Fruit fly (Drosophila melanogaster): ENCODE measurements around the gene Spn88Eb.

Gene Spn88Eb

dm6 chr3R:15208712-15209499 is at the start of gene Spn88Eb, which contains the start of gene Mau2:
Spn88Eb (minus strand) TSS chr3R:15208762.
Mau2 (plus strand) TSS chr3R:15209204.
- TF ChIP-seq ttk (optimal IDR thresholded peaks at IDR 0.05) (no peak), Sin3A (optimal IDR thresholded peaks at IDR 0.05) (no peak), psq (optimal IDR thresholded peaks at IDR 0.05) (no peak)

DNA sequence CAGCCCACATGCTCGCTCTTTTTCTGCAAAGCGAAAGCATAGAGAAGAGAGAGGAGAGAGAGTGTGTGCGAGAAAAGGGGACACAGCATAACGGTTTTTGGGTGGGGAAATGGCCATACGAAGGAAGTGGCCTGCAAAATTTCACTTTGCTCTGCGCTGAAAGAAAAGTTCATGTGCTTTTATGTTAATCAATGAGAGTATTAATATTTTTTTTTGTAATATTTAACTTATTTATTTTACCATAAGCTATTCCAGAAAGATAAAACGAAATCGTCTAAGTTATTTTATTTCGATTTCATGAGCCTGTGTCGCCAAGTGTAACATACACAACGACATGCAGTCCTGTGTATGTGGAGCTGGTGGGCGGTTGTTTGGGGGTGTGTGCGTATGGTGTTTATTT is 41.9 kb upstream of the Spn88Eb start:
- TF ChIP-seq insv (optimal IDR thresholded peaks at IDR 0.05) (no peak), h (optimal IDR thresholded peaks at IDR 0.05) (no peak), psq (optimal IDR thresholded peaks at IDR 0.05) (no peak), Myc (optimal IDR thresholded peaks at IDR 0.05) (no peak), ttk (optimal IDR thresholded peaks at IDR 0.05) (no peak), Sin3A (optimal IDR thresholded peaks at IDR 0.05) (no peak)

DNA sequence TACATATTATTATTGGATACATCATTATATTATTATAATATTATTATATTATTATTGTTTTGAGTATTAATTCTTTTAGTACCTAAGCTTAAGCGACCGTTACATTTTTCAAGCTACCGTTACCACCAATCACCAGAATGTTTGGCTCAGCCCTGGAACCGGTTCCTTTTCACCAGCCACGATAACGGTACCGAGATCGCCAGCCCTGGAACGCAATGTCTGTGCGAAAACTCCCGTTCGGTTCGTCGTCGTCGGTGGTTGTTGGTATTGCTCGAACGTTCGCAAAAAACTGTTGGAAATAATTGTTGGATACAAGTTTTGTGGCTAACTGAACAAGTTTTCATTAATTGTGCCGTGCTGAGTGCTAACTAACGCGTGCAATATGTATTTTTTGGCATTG is 41.2 kb upstream of the Spn88Eb start, which contains the start of gene CG42404:
CG42404 (plus strand) TSS at position 360 of the 400 bp plus-strand sequence.
- TF ChIP-seq ttk (optimal IDR thresholded peaks at IDR 0.05) (no peak), insv (optimal IDR thresholded peaks at IDR 0.05) (no peak), psq (optimal IDR thresholded peaks at IDR 0.05) (no peak), Sin3A (optimal IDR thresholded peaks at IDR 0.05) (no peak), Myc (optimal IDR thresholded peaks at IDR 0.05) (no peak), h (optimal IDR thresholded peaks at IDR 0.05) (no peak)

- no peak for TF ChIP-seq Sin3A (optimal IDR thresholded peaks at IDR 0.05)
- no peak for TF ChIP-seq ttk (optimal IDR thresholded peaks at IDR 0.05)
- TF ChIP-seq h (optimal IDR thresholded peaks at IDR 0.05), result no peak
Observed at dm6 chr3R:15249037-15249436, 40.5 kb upstream of the Spn88Eb start, which contains the start of gene Amt. Amt (minus strand) TSS chr3R:15249137.

DNA sequence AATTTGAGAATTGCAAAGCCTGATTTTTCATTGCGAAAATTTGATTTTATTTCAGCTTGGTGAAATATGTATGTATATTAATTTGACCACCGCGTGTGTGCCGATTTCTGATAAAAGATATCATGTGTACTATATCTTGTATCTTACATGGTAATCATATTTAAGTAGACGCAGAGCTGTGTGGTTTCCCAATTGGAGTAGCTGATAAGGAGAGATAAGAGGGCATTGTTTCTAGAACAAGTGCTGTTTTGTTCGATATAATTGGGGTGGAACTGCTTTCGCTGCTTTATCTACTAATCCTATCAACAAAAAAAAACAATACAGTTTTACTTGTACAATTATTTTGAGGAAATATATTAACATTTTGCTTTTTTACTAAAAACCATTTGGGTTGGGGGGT is 38.0 kb upstream of the Spn88Eb start:
- TF ChIP-seq Sin3A (optimal IDR thresholded peaks at IDR 0.05) (no peak), ttk (optimal IDR thresholded peaks at IDR 0.05) (no peak), h (optimal IDR thresholded peaks at IDR 0.05) (no peak), psq (optimal IDR thresholded peaks at IDR 0.05) (no peak), Myc (optimal IDR thresholded peaks at IDR 0.05) (no peak), insv (optimal IDR thresholded peaks at IDR 0.05) (no peak)

DNA sequence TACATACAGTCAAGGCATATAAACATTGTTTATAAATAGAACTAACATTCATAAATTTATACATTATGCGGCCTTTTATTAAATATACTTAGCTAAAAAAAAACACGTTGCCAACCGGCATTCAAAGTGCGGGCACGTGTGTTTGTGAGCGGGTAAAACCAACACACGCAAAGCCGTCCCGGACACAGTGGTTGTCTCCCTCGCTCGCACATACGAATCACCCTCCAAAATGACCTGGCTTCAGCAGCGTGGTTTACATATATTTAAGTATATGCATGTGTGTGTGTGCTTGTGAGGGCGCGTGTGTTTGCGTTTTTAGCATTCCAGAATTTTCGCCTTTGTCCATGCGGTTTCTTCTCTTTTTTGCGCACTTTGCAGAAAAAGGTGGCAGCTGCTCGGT is 34.9 kb upstream of the Spn88Eb start:
- TF ChIP-seq insv (optimal IDR thresholded peaks at IDR 0.05), result no peak
- TF ChIP-seq psq (optimal IDR thresholded peaks at IDR 0.05), result no peak
- TF ChIP-seq Sin3A (optimal IDR thresholded peaks at IDR 0.05), result no peak
- TF ChIP-seq h (optimal IDR thresholded peaks at IDR 0.05), result no peak
- no peak for TF ChIP-seq Myc (optimal IDR thresholded peaks at IDR 0.05)
- no peak for TF ChIP-seq ttk (optimal IDR thresholded peaks at IDR 0.05)

- no peak for TF ChIP-seq psq (optimal IDR thresholded peaks at IDR 0.05)
- TF ChIP-seq h (optimal IDR thresholded peaks at IDR 0.05), result no peak
- TF ChIP-seq ttk (optimal IDR thresholded peaks at IDR 0.05), result no peak
- TF ChIP-seq Myc (optimal IDR thresholded peaks at IDR 0.05), result no peak
- TF ChIP-seq Sin3A (optimal IDR thresholded peaks at IDR 0.05), result no peak
- TF ChIP-seq insv (optimal IDR thresholded peaks at IDR 0.05), result no peak
Observed at dm6 chr3R:15243046-15243356, 34.4 kb upstream of the Spn88Eb start.

DNA sequence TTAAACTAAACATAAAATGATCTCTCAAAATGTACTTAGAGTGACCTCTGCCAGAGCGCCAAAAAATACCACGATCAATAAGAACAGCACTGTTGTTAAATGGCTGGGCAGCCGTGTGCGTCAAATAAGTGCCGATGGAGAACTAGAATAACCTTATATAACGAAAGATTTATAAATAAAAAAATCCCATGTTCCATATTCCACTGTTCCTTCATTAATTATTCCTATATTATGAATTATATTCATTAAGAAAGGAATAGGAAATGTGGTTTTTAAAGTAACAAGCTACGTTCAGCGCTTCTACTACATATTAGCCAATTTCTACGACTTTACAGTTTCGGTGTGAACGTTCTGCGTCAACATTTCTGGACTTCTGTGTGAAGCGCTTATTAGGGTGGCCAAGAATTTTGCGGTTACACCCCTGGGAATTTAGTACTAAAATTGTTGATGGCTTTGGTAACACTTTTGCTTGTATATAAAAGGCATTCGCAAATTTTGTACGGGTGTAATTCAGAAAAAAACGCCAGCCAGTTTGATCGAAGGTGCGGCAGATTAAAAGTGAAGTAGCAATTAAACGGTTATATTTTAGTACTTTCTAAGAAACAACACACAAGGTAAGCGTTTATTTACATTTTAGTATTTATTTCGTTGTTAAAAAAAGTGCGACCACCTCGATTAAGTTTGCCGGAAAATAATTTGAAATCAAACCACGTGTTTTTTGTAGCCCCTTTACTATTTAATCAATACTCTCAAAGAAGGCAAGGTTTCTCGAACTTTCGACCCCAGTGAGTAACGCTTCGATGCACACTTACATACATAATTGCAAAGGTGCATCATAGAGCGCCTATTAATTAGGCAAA is 33.9 kb upstream of the Spn88Eb start, which contains the start of the genes tefu and Hsc70-4:
tefu (minus strand) TSS at position 51 of the 860 bp plus-strand sequence.
Hsc70-4 (plus strand) TSS at position 502 of the 860 bp plus-strand sequence.
- TF ChIP-seq Myc (optimal IDR thresholded peaks at IDR 0.05), result no peak
- TF ChIP-seq insv (optimal IDR thresholded peaks at IDR 0.05), result no peak
- no peak for TF ChIP-seq Sin3A (optimal IDR thresholded peaks at IDR 0.05)
- no peak for TF ChIP-seq psq (optimal IDR thresholded peaks at IDR 0.05)
- TF ChIP-seq ttk (optimal IDR thresholded peaks at IDR 0.05), result no peak
- no peak for TF ChIP-seq h (optimal IDR thresholded peaks at IDR 0.05)

- TF ChIP-seq insv (optimal IDR thresholded peaks at IDR 0.05), result no peak
- no peak for TF ChIP-seq Sin3A (optimal IDR thresholded peaks at IDR 0.05)
- TF ChIP-seq ttk (optimal IDR thresholded peaks at IDR 0.05), result no peak
- TF ChIP-seq psq (optimal IDR thresholded peaks at IDR 0.05), result no peak
- TF ChIP-seq h (optimal IDR thresholded peaks at IDR 0.05), result no peak
- no peak for TF ChIP-seq Myc (optimal IDR thresholded peaks at IDR 0.05)
Observed at dm6 chr3R:15231635-15232138, 23.1 kb upstream of the Spn88Eb start.

dm6 chr3R:15230285-15230684 is 21.7 kb upstream of the Spn88Eb start, which contains the start of gene CG34316:
CG34316 (plus strand) TSS chr3R:15230585.
- TF ChIP-seq Myc (optimal IDR thresholded peaks at IDR 0.05) (no peak), ttk (optimal IDR thresholded peaks at IDR 0.05) (no peak), Sin3A (optimal IDR thresholded peaks at IDR 0.05) (no peak), insv (optimal IDR thresholded peaks at IDR 0.05) (no peak)

DNA sequence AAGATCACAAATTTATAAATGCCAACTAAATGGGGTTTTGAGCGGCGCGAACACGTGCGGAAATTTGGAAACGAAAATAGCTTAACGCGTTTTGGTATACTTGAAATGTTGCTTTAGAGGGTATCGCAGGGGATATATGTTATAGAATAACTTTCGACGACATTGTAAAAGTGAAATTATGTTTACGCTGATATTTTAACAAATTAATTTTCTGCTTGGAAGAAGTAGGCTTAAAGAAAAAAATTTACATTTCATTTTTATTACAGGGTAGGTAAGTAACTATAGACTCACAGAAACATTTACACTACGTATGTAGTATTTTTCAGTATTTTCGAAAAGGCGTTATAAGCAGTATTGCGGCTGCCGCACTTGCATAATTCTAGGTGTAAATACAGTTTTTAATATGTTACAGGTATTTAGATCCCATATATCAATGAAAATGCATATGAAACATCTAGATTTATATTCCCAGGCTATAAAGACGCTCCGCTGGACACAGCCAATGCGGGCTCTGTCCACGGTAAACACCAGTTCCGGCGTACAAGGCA is 20.8 kb upstream of the Spn88Eb start, which contains the start of the genes Art3 and mRpS10:
Art3 (minus strand) TSS at position 80 of the 548 bp plus-strand sequence.
mRpS10 (plus strand) TSS at position 337 of the 548 bp plus-strand sequence.
- TF ChIP-seq Sin3A (optimal IDR thresholded peaks at IDR 0.05) (no peak), ttk (optimal IDR thresholded peaks at IDR 0.05) (no peak), insv (optimal IDR thresholded peaks at IDR 0.05) (no peak)

dm6 chr3R:15225279-15225730 is 16.7 kb upstream of the Spn88Eb start, which contains the start of the genes CG31344 and Caf1-55:
CG31344 (minus strand) TSS chr3R:15225329.
Caf1-55 (plus strand) TSS chr3R:15225576.
- no peak for TF ChIP-seq Sin3A (optimal IDR thresholded peaks at IDR 0.05)
- TF ChIP-seq insv (optimal IDR thresholded peaks at IDR 0.05), result no peak
- no peak for TF ChIP-seq h (optimal IDR thresholded peaks at IDR 0.05)
- no peak for TF ChIP-seq psq (optimal IDR thresholded peaks at IDR 0.05)
- TF ChIP-seq Myc (optimal IDR thresholded peaks at IDR 0.05), result no peak
- no peak for TF ChIP-seq ttk (optimal IDR thresholded peaks at IDR 0.05)
